Fruit fly (Drosophila melanogaster) whole organism, prepupa: ENCODE data around the gene Hsp26.
A peak's percentile ranks its signal among the peaks of the same experiment; 100 is the strongest.

Experiments
- Blimp-1 ChIP-seq: fragments of 200-800 bp; sonication (Bioruptor generic); optimal IDR thresholded peaks from 3 replicates; lab custom pipeline; 2017; ENCODE audit warnings: missing biosample characterization, missing genetic modification characterization, mild to moderate bottlenecking, moderate library complexity, missing genetic modification reagents
- CG10631 ChIP-seq: fragments of 200-800 bp; sonication (Bioruptor generic); optimal IDR thresholded peaks from 2 replicates; lab custom pipeline; 2016; ENCODE audit warnings: missing biosample characterization, missing genetic modification characterization
- CG10669 ChIP-seq: fragments of 200-800 bp; sonication (Bioruptor generic); optimal IDR thresholded peaks from 3 replicates; lab custom pipeline; 2018; ENCODE audit warnings: missing biosample characterization, mild to moderate bottlenecking, missing genetic modification characterization, moderate library complexity
- CG11294 ChIP-seq: fragments of 200-800 bp; sonication (Bioruptor generic); IDR thresholded peaks from 2 replicates; pipeline ENCODE4 v1.3.6; 2022; ENCODE audit warnings: missing biosample characterization, missing genetic modification characterization
- CG11762 ChIP-seq: fragments of 200-800 bp; sonication (Bioruptor generic); optimal IDR thresholded peaks from 3 replicates; lab custom pipeline; 2016; ENCODE audit warnings: missing biosample characterization, missing genetic modification characterization; ENCODE audit not compliant: insufficient read depth
- CG11902 ChIP-seq: fragments of 200-800 bp; sonication (Bioruptor generic); optimal IDR thresholded peaks from 3 replicates; lab custom pipeline; 2016; ENCODE audit warnings: missing biosample characterization, missing genetic modification characterization
- CG15336 ChIP-seq: fragments of 200-800 bp; sonication (Bioruptor generic); IDR thresholded peaks from 2 replicates; pipeline ENCODE4 v1.3.6; 2022; ENCODE audit warnings: missing biosample characterization, missing genetic modification characterization
- CG1621 ChIP-seq: fragments of 200-800 bp; sonication (Bioruptor generic); optimal IDR thresholded peaks from 3 replicates; lab custom pipeline; 2018; ENCODE audit warnings: missing biosample characterization, mild to moderate bottlenecking, missing genetic modification characterization
- CG16779 ChIP-seq: fragments of 200-800 bp; sonication (Bioruptor generic); optimal IDR thresholded peaks from 3 replicates; lab custom pipeline; 2017; ENCODE audit warnings: missing biosample characterization, mild to moderate bottlenecking, missing genetic modification characterization
- CG3032 ChIP-seq: fragments of 200-800 bp; optimal IDR thresholded peaks from 2 replicates; lab custom pipeline; 2019; ENCODE audit warnings: missing biosample characterization, mild to moderate bottlenecking, missing genetic modification characterization, moderate library complexity
- CG31627 ChIP-seq: fragments of 200-800 bp; sonication (Bioruptor generic); optimal IDR thresholded peaks from 3 replicates; lab custom pipeline; 2016; ENCODE audit warnings: missing biosample characterization, missing genetic modification characterization
- CG34406 ChIP-seq: fragments of 200-800 bp; sonication (Bioruptor generic); optimal IDR thresholded peaks from 3 replicates; lab custom pipeline; 2016; ENCODE audit warnings: missing biosample characterization, missing genetic modification characterization
- CG3919 ChIP-seq: fragments of 200-800 bp; sonication (Bioruptor generic); optimal IDR thresholded peaks from 3 replicates; lab custom pipeline; 2016; ENCODE audit warnings: missing biosample characterization, missing genetic modification characterization
- CG4318 ChIP-seq: fragments of 200-800 bp; sonication (Bioruptor generic); optimal IDR thresholded peaks from 3 replicates; lab custom pipeline; 2017; ENCODE audit warnings: missing biosample characterization, mild to moderate bottlenecking, missing genetic modification characterization
- CG6163 ChIP-seq: fragments of 200-800 bp; sonication (Bioruptor generic); IDR thresholded peaks from 3 replicates; pipeline ENCODE4 v1.3.6; 2022; ENCODE audit warnings: missing biosample characterization, missing genetic modification characterization
- CG6276 ChIP-seq: fragments of 200-800 bp; sonication (Bioruptor generic); optimal IDR thresholded peaks from 2 replicates; lab custom pipeline; 2017; ENCODE audit warnings: missing biosample characterization, mild to moderate bottlenecking, missing genetic modification characterization
- CG6792 ChIP-seq: fragments of 200-800 bp; sonication (Bioruptor generic); optimal IDR thresholded peaks from 3 replicates; lab custom pipeline; 2016; ENCODE audit warnings: missing biosample characterization, missing genetic modification characterization
- CG6808 ChIP-seq: fragments of 200-800 bp; sonication (Bioruptor generic); optimal IDR thresholded peaks from 3 replicates; lab custom pipeline; 2017; ENCODE audit warnings: missing biosample characterization, missing genetic modification characterization, mild to moderate bottlenecking, moderate library complexity, missing genetic modification reagents
- CG6854 ChIP-seq: fragments of 200-800 bp; sonication (Bioruptor generic); optimal IDR thresholded peaks from 2 replicates; lab custom pipeline; 2017; ENCODE audit warnings: missing biosample characterization, mild to moderate bottlenecking, missing genetic modification characterization
- CG7368 ChIP-seq: fragments of 200-800 bp; sonication (Bioruptor generic); optimal IDR thresholded peaks from 3 replicates; lab custom pipeline; 2016; ENCODE audit warnings: missing biosample characterization, missing genetic modification characterization
- CG8119 ChIP-seq: fragments of 200-800 bp; sonication (Bioruptor generic); IDR thresholded peaks from 3 replicates; pipeline ENCODE4 v1.3.6; 2022; ENCODE audit warnings: missing biosample characterization, missing genetic modification characterization
- CG8319 ChIP-seq: fragments of 200-800 bp; sonication (Bioruptor generic); optimal IDR thresholded peaks from 3 replicates; lab custom pipeline; 2016; ENCODE audit warnings: missing biosample characterization, missing genetic modification characterization
- CG8632 ChIP-seq: fragments of 200-800 bp; sonication (Bioruptor generic); optimal IDR thresholded peaks from 3 replicates; lab custom pipeline; 2016; ENCODE audit warnings: missing biosample characterization, missing genetic modification characterization
- CG9139 ChIP-seq: fragments of 200-800 bp; sonication (Bioruptor generic); optimal IDR thresholded peaks from 3 replicates; lab custom pipeline; 2017; ENCODE audit warnings: missing biosample characterization, mild to moderate bottlenecking, missing genetic modification characterization
- Eip75B ChIP-seq: fragments of 200-800 bp; sonication (Bioruptor generic); optimal IDR thresholded peaks from 3 replicates; lab custom pipeline; 2016; ENCODE audit warnings: missing biosample characterization, missing genetic modification characterization
- Eip78C ChIP-seq: fragments of 200-800 bp; sonication (Bioruptor generic); peaks from one replicate; lab custom pipeline; 2016; ENCODE audit warnings: missing biosample characterization, missing genetic modification characterization
- Eip93F ChIP-seq: fragments of 200-800 bp; sonication (Bioruptor generic); optimal IDR thresholded peaks from 2 replicates; lab custom pipeline; 2016; ENCODE audit warnings: missing biosample characterization, mild to moderate bottlenecking, missing genetic modification characterization
- Ets21C ChIP-seq: fragments of 200-800 bp; sonication (Bioruptor generic); optimal IDR thresholded peaks from 3 replicates; lab custom pipeline; 2016; ENCODE audit warnings: missing biosample characterization, missing genetic modification characterization
- Gug ChIP-seq: fragments of 200-800 bp; sonication (Bioruptor generic); IDR thresholded peaks from 2 replicates; pipeline ENCODE4 v1.3.6; 2022; ENCODE audit warnings: missing biosample characterization, missing genetic modification characterization
- Hr38 ChIP-seq: sonication (Bioruptor generic); optimal IDR thresholded peaks from 2 replicates; lab custom pipeline; 2016; ENCODE audit warnings: missing biosample characterization, missing genetic modification characterization
- Hr39 ChIP-seq: fragments of 200-800 bp; sonication (Bioruptor generic); optimal IDR thresholded peaks from 2 replicates; lab custom pipeline; 2016; ENCODE audit warnings: missing biosample characterization, missing genetic modification characterization
- Hr4 ChIP-seq: fragments of 200-800 bp; sonication (Bioruptor generic); optimal IDR thresholded peaks from 3 replicates; lab custom pipeline; 2016; ENCODE audit warnings: missing biosample characterization, missing genetic modification characterization
- Lpt ChIP-seq: fragments of 200-800 bp; sonication (Bioruptor generic); optimal IDR thresholded peaks from 3 replicates; lab custom pipeline; 2016; ENCODE audit warnings: missing biosample characterization, missing genetic modification characterization
- OdsH ChIP-seq: fragments of 200-800 bp; sonication (Bioruptor generic); optimal IDR thresholded peaks from 3 replicates; lab custom pipeline; 2016; ENCODE audit warnings: missing biosample characterization, missing genetic modification characterization
- Smox ChIP-seq: fragments of 200-800 bp; sonication (Bioruptor generic); optimal IDR thresholded peaks from 3 replicates; lab custom pipeline; 2016; ENCODE audit warnings: missing biosample characterization, missing genetic modification characterization
- Sox102F ChIP-seq: fragments of 200-800 bp; sonication (Bioruptor generic); optimal IDR thresholded peaks from 2 replicates; lab custom pipeline; 2016; ENCODE audit warnings: missing biosample characterization, mild to moderate bottlenecking, missing genetic modification characterization
- Sox15 ChIP-seq: fragments of 200-800 bp; sonication (Bioruptor generic); optimal IDR thresholded peaks from 3 replicates; lab custom pipeline; 2016; ENCODE audit warnings: missing biosample characterization, missing genetic modification characterization
- achi ChIP-seq: fragments of 200-800 bp; sonication (Bioruptor generic); optimal IDR thresholded peaks from 3 replicates; lab custom pipeline; 2016; ENCODE audit warnings: missing biosample characterization, missing genetic modification characterization
- acj6 ChIP-seq: fragments of 200-800 bp; sonication (Bioruptor generic); optimal IDR thresholded peaks from 3 replicates; lab custom pipeline; 2016; ENCODE audit warnings: missing biosample characterization, missing genetic modification characterization
- cyc ChIP-seq: fragments of 200-800 bp; sonication (Bioruptor generic); optimal IDR thresholded peaks from 3 replicates; lab custom pipeline; 2016; ENCODE audit warnings: missing biosample characterization, missing genetic modification characterization
- dac ChIP-seq: fragments of 200-800 bp; sonication (Bioruptor generic); optimal IDR thresholded peaks from 2 replicates; lab custom pipeline; 2017; ENCODE audit warnings: missing biosample characterization, mild to moderate bottlenecking, missing genetic modification characterization
- eg ChIP-seq: fragments of 200-800 bp; sonication (Bioruptor generic); IDR thresholded peaks from 3 replicates; pipeline ENCODE4 v1.3.6; 2022; ENCODE audit warnings: missing biosample characterization, missing genetic modification characterization
- fd59A ChIP-seq: fragments of 200-800 bp; sonication (Bioruptor generic); optimal IDR thresholded peaks from 2 replicates; lab custom pipeline; 2017; ENCODE audit warnings: missing biosample characterization, mild to moderate bottlenecking, missing genetic modification characterization, missing genetic modification reagents
- fd85E ChIP-seq: fragments of 200-800 bp; sonication (Bioruptor generic); optimal IDR thresholded peaks from 3 replicates; lab custom pipeline; 2016; ENCODE audit warnings: missing biosample characterization, missing genetic modification characterization
- fkh ChIP-seq: fragments of 200-800 bp; sonication (Bioruptor generic); optimal IDR thresholded peaks from 3 replicates; lab custom pipeline; 2017; ENCODE audit warnings: missing biosample characterization, mild to moderate bottlenecking, missing genetic modification characterization, moderate library complexity
- lz ChIP-seq: fragments of 200-800 bp; sonication (Bioruptor generic); optimal IDR thresholded peaks from 3 replicates; lab custom pipeline; 2016; ENCODE audit warnings: missing biosample characterization, missing genetic modification characterization
- net ChIP-seq: fragments of 200-800 bp; sonication (Bioruptor generic); optimal IDR thresholded peaks from 3 replicates; lab custom pipeline; 2016; ENCODE audit warnings: missing biosample characterization, missing genetic modification characterization
- pdm3 ChIP-seq: fragments of 200-800 bp; sonication (Bioruptor generic); optimal IDR thresholded peaks from 3 replicates; lab custom pipeline; 2016; ENCODE audit warnings: missing biosample characterization, missing genetic modification characterization
- salr ChIP-seq, 2 experiments: fragments of 200-800 bp; sonication (Bioruptor generic); optimal IDR thresholded peaks; 3 replicates each; lab custom pipeline; 2016 to 2018; ENCODE audit warnings: missing biosample characterization in 2 of 2, missing genetic modification characterization in 2 of 2, mild to moderate bottlenecking in 1 of 2
- spab ChIP-seq: fragments of 200-800 bp; sonication (Bioruptor generic); optimal IDR thresholded peaks from 2 replicates; lab custom pipeline; 2017; ENCODE audit warnings: missing biosample characterization, mild to moderate bottlenecking, missing genetic modification characterization, missing genetic modification reagents
- ss ChIP-seq, 2 experiments: fragments of 200-800 bp; sonication (Bioruptor generic); optimal IDR thresholded peaks; 2 replicates in 1 of 2; 3 replicates in 1 of 2; lab custom pipeline; 2017 to 2018; ENCODE audit warnings: mild to moderate bottlenecking in 2 of 2, missing biosample characterization in 2 of 2, missing genetic modification characterization in 2 of 2, moderate library complexity in 1 of 2
- svp ChIP-seq: fragments of 200-800 bp; sonication (Bioruptor generic); peaks from one replicate; lab custom pipeline; 2016; ENCODE audit warnings: missing biosample characterization, missing genetic modification characterization
- topi ChIP-seq: fragments of 200-800 bp; sonication (Bioruptor generic); optimal IDR thresholded peaks from 3 replicates; lab custom pipeline; 2016; ENCODE audit warnings: missing biosample characterization, missing genetic modification characterization

Hsp26 gene

DNA sequence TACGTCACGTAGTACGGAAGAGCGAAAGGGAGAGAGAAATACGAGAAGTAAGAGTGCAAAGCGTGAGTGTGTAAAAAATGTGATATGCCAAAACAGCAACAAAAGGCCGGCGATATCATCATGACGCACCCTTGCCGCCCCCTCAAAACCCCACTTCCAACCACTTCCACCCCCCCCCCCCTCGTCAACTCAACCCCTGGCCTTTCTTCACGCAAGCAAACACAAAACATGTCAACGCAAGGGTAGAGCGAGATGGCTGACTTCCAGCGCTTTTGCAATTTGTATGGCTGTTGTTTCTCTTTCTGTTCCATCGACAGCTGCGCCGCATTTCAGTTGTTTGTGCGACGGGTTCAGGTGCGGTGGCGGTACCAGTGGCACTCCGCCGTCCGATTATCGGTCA lies 41.5 kb downstream of the Hsp26 start:
- TF ChIP-seq CG11294 (no peak), CG34406 (GFP tag; lab: Kevin White, UChicago) (no peak), CG11762 (GFP tag; lab: Kevin White, UChicago) (no peak), CG10631 (GFP tag; lab: Kevin White, UChicago) (no peak), acj6 (no peak), Hr4 (GFP tag; lab: Kevin White, UChicago) (no peak), fd85E (GFP tag; lab: Kevin White, UChicago) (no peak), net (GFP tag; lab: Kevin White, UChicago) (no peak), CG6854 (GFP tag; lab: Kevin White, UChicago) (peak; percentile 59), Sox102F (no peak), pdm3 (GFP tag; lab: Kevin White, UChicago) (no peak), CG10669 (GFP tag; lab: Kevin White, UChicago) (no peak), CG11902 (GFP tag; lab: Kevin White, UChicago) (no peak), Smox (no peak), fkh (GFP tag; lab: Kevin White, UChicago) (peak; percentile 62), svp (peak; percentile 80), CG4318 (GFP tag; lab: Kevin White, UChicago) (no peak), CG3032 (tag; lab: Kevin White, UChicago) (no peak), eg (peak; percentile 42; the same call in 1 of the 3 replicates), Hr38 (GFP tag; lab: Kevin White, UChicago) (no peak), fd59A (GFP tag; lab: Kevin White, UChicago) (no peak), topi (GFP tag; lab: Kevin White, UChicago) (no peak), CG6276 (GFP tag; lab: Kevin White, UChicago) (peak; percentile 28), CG9139 (GFP tag; lab: Kevin White, UChicago) (peak; percentile 42), CG6808 (peak; percentile 29), Lpt (GFP tag; lab: Kevin White, UChicago) (peak; percentile 64), Gug (GFP tag; lab: Robert Waterston, UW) (peak; percentile 50; the same call in 1 of the 2 replicates), Eip78C (GFP tag; lab: Kevin White, UChicago) (no peak), CG3919 (GFP tag; lab: Kevin White, UChicago) (peak; percentile 32), ss (GFP tag; optimal IDR thresholded peaks at IDR 0.05; lab: Kevin White, UChicago) (peak; percentile 8 to 60), CG8632 (no peak), lz (no peak), OdsH (GFP tag; lab: Kevin White, UChicago) (no peak), salr (GFP tag; optimal IDR thresholded peaks at IDR 0.05; lab: Kevin White, UChicago) (no peak), Hr39 (GFP tag; lab: Kevin White, UChicago) (no peak), achi (GFP tag; lab: Kevin White, UChicago) (no peak), CG6163 (GFP tag; lab: Robert Waterston, UW) (peak; percentile 79; the same call in 2 of the 3 replicates), Ets21C (no peak), Eip93F (GFP tag; lab: Kevin White, UChicago) (no peak), CG8119 (GFP tag; lab: Robert Waterston, UW) (peak; percentile 38; the same call in 1 of the 3 replicates), Blimp-1 (GFP tag; lab: Kevin White, UChicago) (peak; percentile 30), CG16779 (tag; lab: Kevin White, UChicago) (peak; percentile 68), CG6792 (GFP tag; lab: Kevin White, UChicago) (peak; percentile 5), CG15336 (no peak), dac (GFP tag; lab: Kevin White, UChicago) (no peak), Sox15 (no peak), cyc (GFP tag; lab: Kevin White, UChicago) (no peak), CG31627 (no peak), Eip75B (no peak), spab (GFP tag; lab: Kevin White, UChicago) (no peak), CG8319 (no peak), CG7368 (GFP tag; lab: Kevin White, UChicago) (peak; percentile 32), CG1621 (tag; lab: Kevin White, UChicago) (peak; percentile 20)
